Worm (Caenorhabditis elegans) whole organism, young adult: ENCODE measurements around the gene C38D4.10.

Source experiments
- D2030.7 ChIP-seq: fragments of 200-800 bp; sonication (Bioruptor generic); IDR thresholded peaks from 2 replicates; pipeline ENCODE4 v1.3.6; 2022; ENCODE audit warnings: missing genetic modification reagents, missing genetic modification characterization, missing compliant biosample characterization
- F23B12.7 ChIP-seq: sonication (generic microtip); optimal IDR thresholded peaks from 2 replicates; lab custom pipeline; 2017; ENCODE audit warnings: missing genetic modification characterization, mild to moderate bottlenecking, missing compliant biosample characterization, antibody characterized with exemption, moderate library complexity; ENCODE audit not compliant: insufficient read depth
- F33H1.4 ChIP-seq: fragments of 200-800 bp; sonication (Bioruptor generic); IDR thresholded peaks from 2 replicates; pipeline ENCODE4 v1.3.6; 2022; ENCODE audit warnings: missing genetic modification reagents, missing genetic modification characterization, missing compliant biosample characterization
- F49E8.2 ChIP-seq: sonication (generic microtip); optimal IDR thresholded peaks from 3 replicates; lab custom pipeline; 2017; ENCODE audit warnings: missing genetic modification characterization, mild to moderate bottlenecking, missing compliant biosample characterization, antibody characterized with exemption, moderate library complexity; ENCODE audit not compliant: insufficient read depth
- F57C9.4 ChIP-seq: sonication (generic microtip); optimal IDR thresholded peaks from 2 replicates; lab custom pipeline; 2017; ENCODE audit warnings: mild to moderate bottlenecking, missing genetic modification characterization, missing compliant biosample characterization
- Y53F4B.3 ChIP-seq: fragments of 200-800 bp; sonication (Bioruptor generic); IDR thresholded peaks from 2 replicates; pipeline ENCODE4 v1.3.6; 2022; ENCODE audit warnings: missing genetic modification reagents, missing genetic modification characterization, missing compliant biosample characterization
- Y53G8AR.9 ChIP-seq: fragments of 200-800 bp; sonication (Bioruptor generic); conservative IDR thresholded peaks from 2 replicates; pipeline ENCODE4 v1.3.6; 2022; ENCODE audit warnings: missing genetic modification reagents, missing genetic modification characterization, missing compliant biosample characterization
- aptf-2 ChIP-seq: fragments of 200-800 bp; sonication (Bioruptor generic); conservative IDR thresholded peaks from 2 replicates; pipeline ENCODE4 v1.3.6; 2022; ENCODE audit warnings: missing genetic modification reagents, missing genetic modification characterization, missing compliant biosample characterization
- atf-7 ChIP-seq: sonication (generic microtip); optimal IDR thresholded peaks from 2 replicates; lab custom pipeline; 2017; ENCODE audit warnings: mild to moderate bottlenecking, missing genetic modification characterization, missing compliant biosample characterization
- attf-5 ChIP-seq: fragments of 200-800 bp; sonication (Bioruptor generic); optimal IDR thresholded peaks from 2 replicates; lab custom pipeline; 2018; ENCODE audit warnings: mild to moderate bottlenecking, missing genetic modification characterization, missing compliant biosample characterization
- ceh-100 ChIP-seq: fragments of 200-800 bp; sonication (Bioruptor generic); IDR thresholded peaks from 2 replicates; pipeline ENCODE4 v1.3.6; 2022; ENCODE audit warnings: missing genetic modification reagents, missing genetic modification characterization, missing compliant biosample characterization
- ceh-91 ChIP-seq: fragments of 200-800 bp; sonication (Bioruptor generic); IDR thresholded peaks from 2 replicates; pipeline ENCODE4 v1.3.6; 2022; ENCODE audit warnings: missing genetic modification reagents, missing genetic modification characterization, missing compliant biosample characterization
- chd-7 ChIP-seq: sonication (generic microtip); optimal IDR thresholded peaks from 2 replicates; lab custom pipeline; 2016; ENCODE audit warnings: mild to moderate bottlenecking, missing genetic modification characterization, moderate library complexity, missing compliant biosample characterization
- dpl-1 ChIP-seq: fragments of 150-350 bp; optimal IDR thresholded peaks from 2 replicates; lab custom pipeline; 2014; ENCODE audit warnings: missing biosample characterization, missing genetic modification reagents, missing genetic modification characterization
- efl-1 ChIP-seq: fragments of 150-350 bp; optimal IDR thresholded peaks from 2 replicates; lab custom pipeline; 2014; ENCODE audit warnings: missing biosample characterization, missing genetic modification reagents, missing genetic modification characterization
- egl-44 ChIP-seq: fragments of 200-800 bp; sonication (Bioruptor generic); IDR thresholded peaks from 2 replicates; pipeline ENCODE4 v1.3.6; 2022; ENCODE audit warnings: missing genetic modification reagents, missing genetic modification characterization, missing compliant biosample characterization
- egrh-3 ChIP-seq: fragments of 200-800 bp; sonication (Bioruptor generic); IDR thresholded peaks from 2 replicates; pipeline ENCODE4 v1.3.6; 2022; ENCODE audit warnings: missing genetic modification reagents, missing genetic modification characterization, missing compliant biosample characterization
- ekl-4 ChIP-seq: fragments of 200-800 bp; sonication (Bioruptor generic); IDR thresholded peaks from 2 replicates; pipeline ENCODE4 v1.3.6; 2022; ENCODE audit warnings: missing genetic modification reagents, missing genetic modification characterization, missing compliant biosample characterization
- him-1 ChIP-seq: sonication (generic microtip); optimal IDR thresholded peaks from 2 replicates; lab custom pipeline; 2016; ENCODE audit warnings: missing genotype, missing genetic modification reagents, missing genetic modification characterization, missing compliant biosample characterization
- hmg-1.2 ChIP-seq: fragments of 200-800 bp; sonication (Bioruptor generic); IDR thresholded peaks from 2 replicates; pipeline ENCODE4 v1.3.6; 2022; ENCODE audit warnings: missing genetic modification reagents, missing genetic modification characterization, missing compliant biosample characterization
- let-526 ChIP-seq: fragments of 200-800 bp; sonication (Bioruptor generic); IDR thresholded peaks from 2 replicates; pipeline ENCODE4 v1.3.6; 2022; ENCODE audit warnings: missing genetic modification reagents, missing genetic modification characterization, missing compliant biosample characterization
- let-607 ChIP-seq, 2 experiments: fragments of 200-800 bp in 1 of 2; sonication (Bioruptor generic) in 1 of 2; sonication (generic microtip) in 1 of 2; optimal IDR thresholded peaks; 2 replicates each; lab custom pipeline; 2016 to 2018; ENCODE audit warnings: mild to moderate bottlenecking in 2 of 2, missing compliant biosample characterization in 2 of 2, missing genetic modification characterization in 2 of 2, moderate library complexity in 2 of 2, missing genotype in 1 of 2
- lin-54 ChIP-seq: fragments of 200-800 bp; sonication (Bioruptor generic); optimal IDR thresholded peaks from 2 replicates; lab custom pipeline; 2018; ENCODE audit warnings: mild to moderate bottlenecking, missing genetic modification characterization, missing compliant biosample characterization
- lsl-1 ChIP-seq: fragments of 200-800 bp; sonication (Bioruptor generic); optimal IDR thresholded peaks from 2 replicates; lab custom pipeline; 2018; ENCODE audit warnings: mild to moderate bottlenecking, missing genetic modification characterization, moderate library complexity, missing compliant biosample characterization
- madf-6 ChIP-seq: fragments of 200-800 bp; sonication (Bioruptor generic); IDR thresholded peaks from 2 replicates; pipeline ENCODE4 v1.3.6; 2022; ENCODE audit warnings: missing genetic modification reagents, missing genetic modification characterization, missing compliant biosample characterization
- madf-8 ChIP-seq: fragments of 200-800 bp; sonication (Bioruptor generic); conservative IDR thresholded peaks from 2 replicates; pipeline ENCODE4 v1.3.6; 2022; ENCODE audit warnings: missing genetic modification reagents, missing genetic modification characterization, missing compliant biosample characterization
- mcd-1 ChIP-seq: fragments of 200-800 bp; sonication (Bioruptor generic); IDR thresholded peaks from 2 replicates; pipeline ENCODE4 v1.3.6; 2022; ENCODE audit warnings: missing genetic modification reagents, missing genetic modification characterization, missing compliant biosample characterization
- nhr-120 ChIP-seq: fragments of 200-800 bp; sonication (Bioruptor generic); IDR thresholded peaks from 2 replicates; pipeline ENCODE4 v1.3.6; 2022; ENCODE audit warnings: missing genetic modification characterization, missing compliant biosample characterization
- nhr-80 ChIP-seq: sonication (generic microtip); optimal IDR thresholded peaks from 2 replicates; lab custom pipeline; 2016; ENCODE audit warnings: missing genetic modification characterization, missing compliant biosample characterization
- pbrm-1 ChIP-seq: fragments of 200-800 bp; sonication (Bioruptor generic); IDR thresholded peaks from 2 replicates; pipeline ENCODE4 v1.3.6; 2022; ENCODE audit warnings: missing genetic modification reagents, missing genetic modification characterization, missing compliant biosample characterization
- rcor-1 ChIP-seq: fragments of 200-800 bp; sonication (Bioruptor generic); IDR thresholded peaks from 2 replicates; pipeline ENCODE4 v1.3.6; 2022; ENCODE audit warnings: missing genetic modification reagents, missing genetic modification characterization, missing compliant biosample characterization
- sea-2 ChIP-seq: fragments of 200-800 bp; sonication (Bioruptor generic); IDR thresholded peaks from 2 replicates; pipeline ENCODE4 v1.3.6; 2022; ENCODE audit warnings: missing genetic modification characterization, missing compliant biosample characterization
- snpc-1.3 ChIP-seq: sonication (generic microtip); optimal IDR thresholded peaks from 2 replicates; lab custom pipeline; 2017; ENCODE audit warnings: missing genetic modification characterization, mild to moderate bottlenecking, missing compliant biosample characterization, antibody characterized with exemption, moderate library complexity, missing genotype, missing genetic modification reagents; ENCODE audit not compliant: insufficient read depth
- snpc-3.4 ChIP-seq: sonication (generic microtip); optimal IDR thresholded peaks from 2 replicates; lab custom pipeline; 2017; ENCODE audit warnings: missing genetic modification characterization, mild to moderate bottlenecking, missing compliant biosample characterization, antibody characterized with exemption, moderate library complexity, missing genotype, missing genetic modification reagents
- xnd-1 ChIP-seq: sonication (generic microtip); optimal IDR thresholded peaks from 2 replicates; lab custom pipeline; 2016; ENCODE audit warnings: missing genotype, missing genetic modification reagents, missing genetic modification characterization, missing compliant biosample characterization
- ztf-18 ChIP-seq: sonication (generic microtip); optimal IDR thresholded peaks from 2 replicates; lab custom pipeline; 2016; ENCODE audit warnings: missing genotype, mild to moderate bottlenecking, missing genetic modification characterization, missing compliant biosample characterization

C38D4.10 gene

ce11 chrIII:4779855-4780254 is 2.5 kb upstream of the C38D4.10 start, which contains the start of gene B0393.9:
Gene B0393.9 (minus strand): TSS chrIII:4780157.
- TF ChIP-seq madf-8 (GFP tag; lab: Robert Waterston, UW) (no peak), nhr-80 (tag; lab: Kevin White, UChicago) (peak; percentile 20), egrh-3 (GFP tag; lab: Robert Waterston, UW) (no peak)

- TF ChIP-seq hmg-1.2, result peak; percentile 26; the same call in 1 of the 2 replicates
- 0 out of 2 replicates have a peak, but pooled peaks have one; percentile 9 for TF ChIP-seq Y53G8AR.9
- peak; percentile 55 for TF ChIP-seq D2030.7 (GFP tag; lab: Robert Waterston, UW)
- peak; percentile 40 for TF ChIP-seq xnd-1 (tag; lab: Kevin White, UChicago)
- peak; percentile 49; the same call in 1 of the 2 replicates for TF ChIP-seq madf-6 (GFP tag; lab: Robert Waterston, UW)
- TF ChIP-seq ceh-91, result peak; percentile 27; the same call in 1 of the 2 replicates
- TF ChIP-seq madf-8 (GFP tag; lab: Robert Waterston, UW), result peak; percentile 33; the same call in 1 of the 2 replicates
- TF ChIP-seq mcd-1, result peak; percentile 53
- peak; percentile 70 for TF ChIP-seq pbrm-1 (GFP tag; lab: Robert Waterston, UW)
- TF ChIP-seq F33H1.4, result peak; percentile 64
- peak; percentile 35; the same call in 1 of the 2 replicates for TF ChIP-seq rcor-1 (GFP tag; lab: Robert Waterston, UW)
- peak; percentile 20; the same call in 1 of the 2 replicates for TF ChIP-seq ceh-100 (GFP tag; lab: Robert Waterston, UW)
- TF ChIP-seq aptf-2 (GFP tag; lab: Robert Waterston, UW), result 0 out of 2 replicates have a peak, but pooled peaks have one; percentile 33
Measured at ce11 chrIII:4785131-4785530, 2.8 kb downstream of the C38D4.10 start, which contains the start of gene enu-3.2. Gene enu-3.2 (minus strand): TSS chrIII:4785235.

DNA sequence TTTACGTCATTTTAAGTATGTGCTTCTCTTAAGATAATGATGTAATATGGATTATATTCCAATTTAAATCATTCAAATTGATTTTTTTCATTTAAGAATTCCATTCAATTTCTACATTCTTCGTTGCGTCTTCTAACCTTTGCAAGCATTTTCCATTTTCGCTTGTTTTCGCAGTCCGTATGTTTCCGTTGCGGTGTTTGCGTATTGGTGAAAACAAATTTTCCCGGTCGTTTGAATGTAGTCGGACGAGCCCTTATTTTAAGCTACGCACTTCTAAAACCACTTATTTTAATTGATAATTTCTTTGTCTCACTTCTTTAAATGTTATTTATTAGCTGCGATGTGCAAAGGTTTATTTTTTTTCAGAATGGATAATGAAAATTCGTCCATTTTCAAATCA is 3.4 kb downstream of the C38D4.10 start, which contains the start of gene mel-28:
TSS of gene mel-28 (plus strand) at position 367 of the 400 bp plus-strand sequence.
- peak; percentile 33 for TF ChIP-seq attf-5 (GFP tag; lab: Kevin White, UChicago)
- no peak for TF ChIP-seq madf-6 (GFP tag; lab: Robert Waterston, UW)

ce11 chrIII:4792560-4793136 is 10.3 kb downstream of the C38D4.10 start, which contains the start of gene mip-1:
Gene mip-1 (plus strand): TSS chrIII:4793086.
- TF ChIP-seq xnd-1 (tag; lab: Kevin White, UChicago) (peak; percentile 68), rcor-1 (GFP tag; lab: Robert Waterston, UW) (no peak), madf-8 (GFP tag; lab: Robert Waterston, UW) (peak; percentile 73), let-607 (tag; optimal IDR thresholded peaks at IDR 0.05; lab: Kevin White, UChicago) (no peak), lin-54 (peak; percentile 84), egl-44 (GFP tag; lab: Robert Waterston, UW) (no peak), sea-2 (GFP tag; lab: Robert Waterston, UW) (no peak), F57C9.4 (tag; lab: Kevin White, UChicago) (no peak), Y53F4B.3 (GFP tag; lab: Robert Waterston, UW) (no peak), snpc-3.4 (peak; percentile 65), chd-7 (tag; lab: Kevin White, UChicago) (no peak), atf-7 (no peak), let-526 (GFP tag; lab: Robert Waterston, UW) (no peak), dpl-1 (GFP tag; lab: Kevin White, UChicago) (peak; percentile 78), efl-1 (GFP tag; lab: Kevin White, UChicago) (peak; percentile 87), F49E8.2 (tag; lab: Kevin White, UChicago) (peak; percentile 51), nhr-120 (no peak), lsl-1 (GFP tag; lab: Kevin White, UChicago) (peak; percentile 90), F23B12.7 (no peak), snpc-1.3 (tag; lab: Kevin White, UChicago) (peak; percentile 19), ceh-91 (peak; percentile 59), madf-6 (GFP tag; lab: Robert Waterston, UW) (peak; percentile 88), ztf-18 (tag; lab: Kevin White, UChicago) (peak; percentile 10), ekl-4 (GFP tag; lab: Robert Waterston, UW) (no peak), him-1 (no peak), D2030.7 (GFP tag; lab: Robert Waterston, UW) (peak; percentile 46), F33H1.4 (peak; percentile 77)
